Fruit fly (Drosophila melanogaster) whole organism: Measurements from ENCODE around the gene Argk2.

Source experiments
- CG8478 ChIP-seq: fragments of >200 bp; optimal IDR thresholded peaks from 2 replicates; lab custom pipeline; 2018; ENCODE audit warnings: inconsistent platforms
- Dll ChIP-seq: fragments of >200 bp; optimal IDR thresholded peaks from 2 replicates; lab custom pipeline; 2017
- EcR ChIP-seq, 2 experiments: fragments of >200 bp; optimal IDR thresholded peaks; 2 replicates each; lab custom pipeline; 2017; ENCODE audit warnings: missing biosample characterization in 2 of 2, missing genetic modification characterization in 2 of 2, missing genetic modification reagents in 2 of 2
- pan ChIP-seq: fragments of >200 bp; optimal IDR thresholded peaks from 2 replicates; lab custom pipeline; 2017
- psq ChIP-seq: fragments of >200 bp; optimal IDR thresholded peaks from 2 replicates; lab custom pipeline; 2017
- usp ChIP-seq: fragments of >200 bp; optimal IDR thresholded peaks from 2 replicates; lab custom pipeline; 2017; ENCODE audit warnings: missing biosample characterization, missing genetic modification characterization, mixed read lengths

dm6 chr3L:9095704-9096103, 48.5 kb downstream of the Argk2 start:
- TF ChIP-seq CG8478 (lab: Kevin White, UChicago), result no peak
- no peak for TF ChIP-seq pan (lab: Kevin White, UChicago)
- TF ChIP-seq psq (lab: Kevin White, UChicago), result no peak
- no peak for TF ChIP-seq EcR (GFP tag; optimal IDR thresholded peaks at IDR 0.05; lab: Kevin White, UChicago)
- no peak for TF ChIP-seq Dll (lab: Kevin White, UChicago)
- TF ChIP-seq usp (GFP tag; lab: Kevin White, UChicago), result no peak
